Worm (Caenorhabditis elegans) whole organism, L4/young adult: ENCODE measurements around the gene atf-7.

Experiments used
- W03F9.2 ChIP-seq: fragments of 150-350 bp; optimal IDR thresholded peaks from 2 replicates; lab custom pipeline; 2014; ENCODE audit warnings: missing biosample characterization, missing genetic modification characterization
- dao-5 ChIP-seq: sonication (generic microtip); optimal IDR thresholded peaks from 2 replicates; lab custom pipeline; 2016; ENCODE audit warnings: missing genotype, missing genetic modification characterization, moderate library complexity, missing compliant biosample characterization
- him-1 ChIP-seq: sonication (generic microtip); optimal IDR thresholded peaks from 2 replicates; lab custom pipeline; 2016; ENCODE audit warnings: missing genotype, missing genetic modification reagents, missing genetic modification characterization, missing compliant biosample characterization

- TF ChIP-seq him-1 (tag; lab: Kevin White, UChicago), result no peak
- TF ChIP-seq W03F9.2, result no peak
- no peak for TF ChIP-seq dao-5 (tag; lab: Kevin White, UChicago)
Observed at ce11 chrIII:4476313-4476712, 22.5 kb downstream of the atf-7 start.
